Fruit fly (Drosophila melanogaster) Kc167 (cell line): ENCODE results near the gene Shawl.

Experiments
- Myc ChIP-seq: fragments of >200 bp; optimal IDR thresholded peaks from 2 replicates; lab custom pipeline; 2017; ENCODE audit warnings: missing external identifiers
- Sin3A ChIP-seq: fragments of >200 bp; optimal IDR thresholded peaks from 2 replicates; lab custom pipeline; 2018; ENCODE audit warnings: missing external identifiers
- h ChIP-seq: fragments of >200 bp; optimal IDR thresholded peaks from 3 replicates; lab custom pipeline; 2018; ENCODE audit warnings: missing external identifiers
- insv ChIP-seq: fragments of >200 bp; optimal IDR thresholded peaks from 3 replicates; lab custom pipeline; 2018; ENCODE audit warnings: missing external identifiers
- psq ChIP-seq: fragments of >200 bp; optimal IDR thresholded peaks from 2 replicates; lab custom pipeline; 2017; ENCODE audit warnings: missing external identifiers

dm6 chr2L:9388013-9388605 lies 26.8 kb downstream of the Shawl start:
- TF ChIP-seq Sin3A (lab: Kevin White, UChicago) (no peak), Myc (lab: Kevin White, UChicago) (no peak), h (no peak), insv (lab: Kevin White, UChicago) (no peak), psq (no peak)
